Worm (Caenorhabditis elegans) whole organism, L1 larva: Measurements from ENCODE around the gene grl-3.

ENCODE experiments used
- ceh-8 ChIP-seq: fragments of 200-800 bp; sonication (Bioruptor generic); optimal IDR thresholded peaks from 2 replicates; lab custom pipeline; 2018; ENCODE audit warnings: mild to moderate bottlenecking, missing genetic modification characterization, moderate library complexity, missing compliant biosample characterization
- efl-3 ChIP-seq: fragments of 200-800 bp; sonication (Bioruptor generic); optimal IDR thresholded peaks from 2 replicates; lab custom pipeline; 2018; ENCODE audit warnings: mild to moderate bottlenecking, missing genetic modification characterization, missing compliant biosample characterization
- elt-2 ChIP-seq: sonication (generic microtip); optimal IDR thresholded peaks from 2 replicates; lab custom pipeline; 2016; ENCODE audit warnings: missing genetic modification characterization, mild to moderate bottlenecking, inconsistent platforms, missing compliant biosample characterization, missing genetic modification reagents
- irx-1 ChIP-seq: sonication (generic microtip); optimal IDR thresholded peaks from 2 replicates; lab custom pipeline; 2016; ENCODE audit warnings: missing genetic modification characterization, missing compliant biosample characterization
- lin-14 ChIP-seq: fragments of 200-800 bp; sonication (Bioruptor generic); optimal IDR thresholded peaks from 2 replicates; lab custom pipeline; 2018; ENCODE audit warnings: mild to moderate bottlenecking, missing genetic modification characterization, moderate library complexity, missing compliant biosample characterization
- lin-39 ChIP-seq: fragments of 150-350 bp; optimal IDR thresholded peaks from 2 replicates; lab custom pipeline; 2014; ENCODE audit warnings: missing biosample characterization, missing genetic modification reagents, missing genetic modification characterization
- lir-3 ChIP-seq: sonication (generic microtip); optimal IDR thresholded peaks from 2 replicates; lab custom pipeline; 2016; ENCODE audit warnings: mild to moderate bottlenecking, missing genetic modification characterization, moderate library complexity, missing compliant biosample characterization; ENCODE audit not compliant: poor library complexity
- mab-9 ChIP-seq: fragments of 200-800 bp; sonication (Bioruptor generic); IDR thresholded peaks from 2 replicates; pipeline ENCODE4 v1.3.6; 2022; ENCODE audit warnings: missing genetic modification reagents, missing genetic modification characterization, missing compliant biosample characterization
- mep-1 ChIP-seq: fragments of 150-350 bp; optimal IDR thresholded peaks from 2 replicates; lab custom pipeline; 2014; ENCODE audit warnings: missing biosample characterization, missing genetic modification characterization
- nhr-12 ChIP-seq: sonication (generic microtip); optimal IDR thresholded peaks from 2 replicates; lab custom pipeline; 2017; ENCODE audit warnings: missing biosample characterization, missing genetic modification characterization
- swsn-7 ChIP-seq: sonication (generic microtip); optimal IDR thresholded peaks from 2 replicates; lab custom pipeline; 2016; ENCODE audit warnings: missing genetic modification characterization, missing compliant biosample characterization
- ztf-11 ChIP-seq, 2 experiments: sonication (generic microtip); optimal IDR thresholded peaks; 2 replicates each; lab custom pipeline; 2016 to 2017; ENCODE audit warnings: missing genetic modification characterization in 2 of 2, missing biosample characterization in 1 of 2, missing compliant biosample characterization in 1 of 2

The grl-3 gene

ce11 chrV:11449404-11449803 is 38.1 kb downstream of the grl-3 start:
- no peak for TF ChIP-seq swsn-7
- TF ChIP-seq nhr-12 (tag; lab: Kevin White, UChicago): no peak
- TF ChIP-seq mab-9: no peak
- no peak for TF ChIP-seq lin-39 (tag; lab: Kevin White, UChicago)
- no peak for TF ChIP-seq mep-1 (tag; lab: Kevin White, UChicago)
- TF ChIP-seq irx-1 (tag; lab: Kevin White, UChicago): no peak
- TF ChIP-seq lir-3: no peak
- TF ChIP-seq efl-3: no peak
- TF ChIP-seq, all 84 proteins: peak for 0

- TF ChIP-seq ztf-11 (tag; optimal IDR thresholded peaks at IDR 0.05; lab: Kevin White, UChicago): no peak
Measured at ce11 chrV:11450257-11450656, 38.9 kb downstream of the grl-3 start, which contains the start of gene col-156. Gene col-156 (minus strand): TSS chrV:11450357.

- no peak for TF ChIP-seq elt-2 (tag; lab: Kevin White, UChicago)
- peak; percentile 44 for TF ChIP-seq lin-14 (GFP tag; lab: Kevin White, UChicago)
Measured at ce11 chrV:11454917-11455316, 43.6 kb downstream of the grl-3 start.

- TF ChIP-seq ceh-8: no peak
- peak; percentile 51 for TF ChIP-seq lin-14 (GFP tag; lab: Kevin White, UChicago)
Measured at ce11 chrV:11459255-11459654, 47.9 kb downstream of the grl-3 start, which contains the start of gene T11F9.1. Gene T11F9.1 (plus strand): TSS chrV:11459555.
